Worm (Caenorhabditis elegans) whole organism, mixed stage, embryonic: ENCODE results near the gene let-70.

Source experiments
- M03D4.4 ChIP-seq: sonication (generic microtip); optimal IDR thresholded peaks from 2 replicates; lab custom pipeline; 2017; ENCODE audit warnings: mild to moderate bottlenecking, missing genetic modification characterization, missing compliant biosample characterization
- blmp-1 ChIP-seq: fragments of 150-350 bp; optimal IDR thresholded peaks from 2 replicates; lab custom pipeline; 2014; ENCODE audit warnings: missing biosample characterization, missing genetic modification characterization
- ces-1 ChIP-seq: fragments of 150-350 bp; optimal IDR thresholded peaks from 2 replicates; lab custom pipeline; 2014; ENCODE audit warnings: missing biosample characterization, missing genetic modification reagents, missing genetic modification characterization
- cnd-1 ChIP-seq: fragments of 200-800 bp; sonication (Bioruptor generic); optimal IDR thresholded peaks from 2 replicates; lab custom pipeline; 2018; ENCODE audit warnings: mild to moderate bottlenecking, missing genetic modification characterization, missing compliant biosample characterization
- elt-3 ChIP-seq: fragments of 150-350 bp; optimal IDR thresholded peaks from 2 replicates; lab custom pipeline; 2014; ENCODE audit warnings: missing biosample characterization, missing genetic modification characterization
- ham-2 ChIP-seq: fragments of 200-800 bp; sonication (Bioruptor generic); optimal IDR thresholded peaks from 2 replicates; lab custom pipeline; 2018; ENCODE audit warnings: mild to moderate bottlenecking, missing genetic modification characterization, missing compliant biosample characterization
- mab-5 ChIP-seq: fragments of 150-350 bp; optimal IDR thresholded peaks from 2 replicates; lab custom pipeline; 2014; ENCODE audit warnings: missing biosample characterization, missing genetic modification characterization
- nhr-12 ChIP-seq: fragments of 150-350 bp; optimal IDR thresholded peaks from 2 replicates; lab custom pipeline; 2014; ENCODE audit warnings: missing biosample characterization, missing genetic modification characterization
- nhr-237 ChIP-seq: fragments of 150-350 bp; optimal IDR thresholded peaks from 2 replicates; lab custom pipeline; 2014; ENCODE audit warnings: missing biosample characterization, missing genetic modification characterization
- nhr-28 ChIP-seq: fragments of 150-350 bp; optimal IDR thresholded peaks from 2 replicates; lab custom pipeline; 2014; ENCODE audit warnings: missing biosample characterization, missing genetic modification characterization
- pha-4 ChIP-seq: fragments of 150-350 bp; optimal IDR thresholded peaks from 2 replicates; lab custom pipeline; 2018; ENCODE audit warnings: missing biosample characterization, missing genetic modification reagents, missing genetic modification characterization
- snpc-4 ChIP-seq: fragments of 150-350 bp; optimal IDR thresholded peaks from 2 replicates; lab custom pipeline; 2014; ENCODE audit warnings: missing biosample characterization, missing genetic modification characterization
- unc-39 ChIP-seq: fragments of 150-350 bp; optimal IDR thresholded peaks from 2 replicates; lab custom pipeline; 2014; ENCODE audit warnings: missing biosample characterization, missing genetic modification characterization

- TF ChIP-seq M03D4.4 (tag; lab: Kevin White, UChicago) (no peak), elt-3 (tag; lab: Kevin White, UChicago) (no peak), blmp-1 (tag; lab: Kevin White, UChicago) (no peak), pha-4 (tag; lab: Kevin White, UChicago) (no peak), mab-5 (tag; lab: Kevin White, UChicago) (no peak), nhr-12 (no peak), snpc-4 (tag; lab: Kevin White, UChicago) (no peak), unc-39 (tag; lab: Kevin White, UChicago) (no peak), nhr-28 (no peak), ham-2 (GFP tag; lab: Kevin White, UChicago) (no peak), ces-1 (GFP tag; lab: Kevin White, UChicago) (no peak), cnd-1 (tag; lab: Kevin White, UChicago) (no peak), nhr-237 (tag; lab: Kevin White, UChicago) (no peak)
Observed at ce11 chrIV:11097795-11098194, 15.7 kb upstream of the let-70 start, which contains the start of gene M7.12.
